Fruit fly (Drosophila melanogaster) S2 (cell line): ENCODE data around the gene CG14054.

Source experiments
- CG8478 ChIP-seq: fragments of >200 bp; optimal IDR thresholded peaks from 2 replicates; lab custom pipeline; 2018
- CTCF ChIP-seq, 2 experiments: fragments of >200 bp; optimal IDR thresholded peaks; 2 replicates each; lab custom pipeline; 2018

The CG14054 gene

DNA sequence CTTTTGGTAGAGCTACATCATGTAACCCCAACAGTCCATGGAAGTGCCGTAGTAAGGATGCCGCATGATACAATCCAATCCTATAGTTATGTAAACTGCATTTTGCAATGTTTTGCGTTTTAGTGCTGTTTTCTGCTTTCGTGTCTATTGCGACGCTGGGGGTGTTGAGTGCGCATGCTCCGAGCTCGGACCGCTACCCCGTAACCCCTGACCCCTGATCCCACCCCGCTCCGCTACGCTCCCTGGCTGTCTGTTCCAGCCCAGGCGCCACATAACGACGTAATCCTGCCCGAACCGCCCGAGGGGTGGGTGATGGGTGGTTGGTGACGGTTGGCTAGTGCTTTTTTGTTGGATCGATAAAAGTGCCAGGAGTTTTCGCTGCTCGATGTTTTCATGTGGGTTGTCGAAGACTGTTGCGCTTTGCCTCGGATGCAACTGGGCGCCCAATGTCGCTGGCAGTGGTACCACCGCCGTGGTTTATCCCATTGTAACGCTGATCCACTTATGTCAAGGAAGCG is 15.7 kb upstream of the CG14054 start:
- no peak for TF ChIP-seq CTCF (optimal IDR thresholded peaks at IDR 0.05; lab: Kevin White, UChicago)
- TF ChIP-seq CG8478 (lab: Kevin White, UChicago) = no peak

DNA sequence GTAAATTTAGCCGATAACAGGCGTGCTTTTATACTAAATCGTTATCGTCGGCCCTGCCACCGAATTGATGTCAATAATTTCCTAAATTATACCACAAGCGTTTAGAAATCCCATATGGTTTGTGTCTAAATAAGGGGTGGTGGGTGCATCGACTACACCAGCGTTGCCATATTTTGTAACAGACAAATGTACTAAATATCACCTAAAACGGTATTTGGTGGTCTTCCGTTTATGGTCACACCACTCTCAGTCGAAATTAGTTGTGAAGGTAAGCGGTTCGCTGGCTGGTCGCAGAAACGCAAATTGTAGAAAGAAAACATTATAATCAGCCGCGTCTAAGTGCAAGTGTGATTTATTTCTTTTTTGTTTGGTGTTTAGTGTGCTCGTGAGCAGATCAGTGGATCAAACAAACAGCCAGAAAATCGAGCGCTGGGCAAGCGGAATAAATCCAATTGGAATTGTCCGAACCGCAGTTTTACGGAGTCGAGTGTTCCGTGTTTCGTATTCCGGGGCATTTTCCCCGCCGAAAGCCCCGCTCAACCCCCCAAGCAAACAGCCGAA is 14.3 kb upstream of the CG14054 start, which contains the start of the genes CG16903 and Unc-76:
Gene CG16903, minus strand, starts transcription at position 39 of the 561 bp plus-strand sequence.
Gene Unc-76, plus strand, starts transcription at position 244 of the 561 bp plus-strand sequence.
- TF ChIP-seq CG8478 (lab: Kevin White, UChicago) (no peak), CTCF (optimal IDR thresholded peaks at IDR 0.05; lab: Kevin White, UChicago) (peak; percentile 57 to 65)

DNA sequence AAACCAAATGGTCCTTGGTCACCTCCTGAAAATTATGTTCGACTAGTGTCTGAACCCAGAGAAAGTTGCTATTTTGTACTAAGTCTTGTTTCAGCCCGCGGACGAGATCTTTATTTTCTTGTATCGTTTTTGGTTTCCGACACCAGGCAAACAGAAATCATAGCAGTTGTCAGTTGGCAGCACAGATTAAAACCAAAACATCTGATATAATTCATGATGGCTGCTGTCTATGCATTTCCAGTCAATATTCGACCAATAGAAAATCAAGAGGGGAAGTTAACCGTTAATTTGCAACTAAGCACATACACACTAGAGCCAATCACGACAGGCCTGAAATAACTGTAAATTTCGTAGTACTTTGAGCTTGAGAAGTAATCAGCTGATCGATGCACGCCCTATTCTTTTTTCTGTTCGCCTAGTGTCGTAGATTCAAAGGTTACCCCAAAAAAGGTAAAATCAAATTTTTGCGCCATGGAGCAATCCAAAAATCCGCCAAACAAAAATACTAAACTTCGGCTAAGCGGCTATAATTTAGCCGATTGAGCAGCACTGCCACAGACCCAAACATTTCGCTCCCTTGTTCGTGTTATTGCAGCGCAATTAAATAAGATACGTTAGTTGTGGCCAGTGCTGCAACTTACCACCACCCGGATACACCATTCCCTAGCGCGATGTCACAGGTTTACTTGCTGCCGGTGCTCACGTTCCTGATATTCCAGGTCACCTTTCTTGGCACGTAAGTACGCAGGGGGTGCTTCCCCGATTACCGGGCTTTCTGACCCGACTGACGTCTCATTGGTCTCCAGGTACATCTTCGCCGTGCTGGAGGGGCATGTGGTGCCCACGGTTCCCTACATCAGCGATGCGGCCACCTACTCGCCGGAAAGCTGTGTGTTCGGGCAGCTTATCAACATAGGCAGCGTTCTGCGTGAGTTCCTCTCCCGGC is 10.5 kb upstream of the CG14054 start, which contains the start of gene CG4025:
Gene CG4025, plus strand, starts transcription at position 555 of the 946 bp plus-strand sequence.
- no peak for TF ChIP-seq CTCF (optimal IDR thresholded peaks at IDR 0.05; lab: Kevin White, UChicago)
- TF ChIP-seq CG8478 (lab: Kevin White, UChicago) = no peak

DNA sequence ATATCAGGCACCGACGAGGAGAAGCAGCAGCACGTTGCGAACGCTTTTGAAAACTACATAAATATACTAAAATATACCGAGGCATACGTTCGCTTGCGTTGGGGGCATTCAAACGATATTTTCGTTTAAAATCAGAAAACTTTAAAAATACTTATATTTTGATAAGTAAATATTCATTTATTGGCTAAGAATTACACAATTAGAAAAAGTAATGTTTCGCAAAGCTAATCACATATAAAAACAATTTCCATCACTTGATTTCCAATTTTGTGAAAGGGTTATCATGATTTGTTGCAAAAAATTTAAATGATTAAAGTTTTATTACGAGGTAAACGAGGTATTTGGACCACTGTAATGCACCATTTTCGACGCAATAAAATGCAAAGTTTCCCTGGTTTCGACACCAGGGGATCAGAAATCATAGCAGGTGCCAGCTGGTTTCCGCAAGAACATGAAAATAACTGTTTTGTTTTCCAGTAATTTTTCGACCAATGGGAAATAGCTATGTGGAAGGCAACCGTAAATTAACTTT is 9.8 kb upstream of the CG14054 start, which contains the start of gene CG4045:
Gene CG4045, minus strand, starts transcription at position 55 of the 532 bp plus-strand sequence.
- TF ChIP-seq CG8478 (lab: Kevin White, UChicago) (no peak), CTCF (optimal IDR thresholded peaks at IDR 0.05; lab: Kevin White, UChicago) (no peak)

DNA sequence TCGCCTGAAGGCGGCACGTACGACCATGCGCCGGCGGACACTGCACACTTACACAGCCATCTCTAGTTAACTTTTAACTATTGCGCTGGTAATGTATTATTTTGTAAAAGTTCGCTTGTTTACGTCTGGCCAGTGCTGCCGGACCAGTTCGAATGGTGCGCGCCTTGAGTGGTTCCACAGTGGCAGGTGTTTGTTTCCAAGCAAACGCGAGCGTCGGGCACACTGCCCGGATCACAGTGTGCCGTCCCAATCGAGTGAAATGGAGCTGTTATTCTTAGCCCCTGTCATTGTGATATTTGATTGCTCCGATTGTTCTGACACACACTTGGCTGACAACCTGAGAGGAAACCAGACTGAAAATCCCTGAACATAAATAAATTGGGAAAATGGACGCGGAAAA is 7.2 kb upstream of the CG14054 start, which contains the start of gene CG4199:
Gene CG4199, minus strand, starts transcription at position 159 of the 400 bp plus-strand sequence.
- TF ChIP-seq CTCF (optimal IDR thresholded peaks at IDR 0.05; lab: Kevin White, UChicago) = no peak
- no peak for TF ChIP-seq CG8478 (lab: Kevin White, UChicago)

DNA sequence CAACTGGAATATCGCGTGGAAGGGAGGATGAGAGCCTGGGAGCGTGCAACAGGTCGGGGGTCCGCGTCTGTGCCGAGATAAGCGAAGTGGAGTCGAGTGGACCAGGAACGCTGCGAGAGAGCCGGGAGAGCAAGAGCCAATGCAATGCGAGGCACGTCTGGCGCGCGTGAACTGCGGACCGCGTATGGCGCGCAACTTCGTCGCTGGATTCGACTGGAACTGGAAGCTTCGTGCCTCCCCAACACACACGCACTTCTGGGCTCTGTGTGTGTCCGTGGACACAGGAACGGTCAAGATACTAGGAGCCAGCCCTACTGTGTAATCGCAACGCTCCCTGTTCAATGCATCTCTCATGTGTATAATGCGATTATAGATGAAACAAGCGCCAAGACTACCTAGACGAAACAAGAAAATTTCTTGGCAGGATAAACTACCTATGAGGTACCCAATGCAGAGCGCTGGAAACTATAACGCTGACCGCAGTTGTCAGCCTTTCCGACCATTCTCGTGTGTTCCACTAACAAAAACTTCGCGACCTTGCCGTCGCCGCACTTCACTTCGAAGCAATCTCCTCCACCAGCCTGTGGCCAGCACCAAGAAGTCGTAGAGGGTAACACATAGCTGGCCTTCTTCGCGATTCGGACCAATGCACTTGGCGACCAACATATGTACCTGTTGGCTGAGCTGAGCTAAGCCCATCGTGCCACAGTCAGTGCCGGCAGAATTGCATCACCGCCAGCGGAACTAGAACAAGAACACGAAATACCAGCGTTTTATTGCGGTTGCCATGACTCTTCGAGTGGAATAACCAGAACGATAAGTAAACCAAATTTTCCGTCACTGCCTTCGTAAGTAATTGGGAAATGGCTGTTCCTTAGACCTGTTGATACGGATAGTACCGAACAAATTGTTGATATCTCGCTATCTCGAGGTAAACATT is 6.0 kb upstream of the CG14054 start, which contains the start of gene Rtca:
Gene Rtca, plus strand, starts transcription at position 536 of the 940 bp plus-strand sequence.
- TF ChIP-seq CG8478 (lab: Kevin White, UChicago) (no peak), CTCF (optimal IDR thresholded peaks at IDR 0.05; lab: Kevin White, UChicago) (no peak)

DNA sequence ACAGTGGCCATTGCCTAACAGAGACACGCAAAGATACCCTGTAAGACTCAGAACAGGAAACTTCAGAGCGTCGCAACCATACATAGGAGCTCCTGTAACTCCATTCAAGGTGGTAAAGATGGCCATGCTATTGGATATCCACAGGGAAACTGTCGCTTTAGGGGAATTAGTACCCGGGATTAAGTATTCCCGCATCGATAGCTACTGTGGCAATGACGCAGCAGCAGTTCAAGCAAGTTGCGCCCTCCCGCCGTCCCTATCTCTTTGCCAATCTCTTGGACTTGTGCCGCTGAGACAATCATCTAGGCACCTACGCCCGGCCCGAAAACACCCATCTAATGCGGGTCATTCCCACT is 4.5 kb upstream of the CG14054 start:
- TF ChIP-seq CTCF (optimal IDR thresholded peaks at IDR 0.05; lab: Kevin White, UChicago) = no peak

DNA sequence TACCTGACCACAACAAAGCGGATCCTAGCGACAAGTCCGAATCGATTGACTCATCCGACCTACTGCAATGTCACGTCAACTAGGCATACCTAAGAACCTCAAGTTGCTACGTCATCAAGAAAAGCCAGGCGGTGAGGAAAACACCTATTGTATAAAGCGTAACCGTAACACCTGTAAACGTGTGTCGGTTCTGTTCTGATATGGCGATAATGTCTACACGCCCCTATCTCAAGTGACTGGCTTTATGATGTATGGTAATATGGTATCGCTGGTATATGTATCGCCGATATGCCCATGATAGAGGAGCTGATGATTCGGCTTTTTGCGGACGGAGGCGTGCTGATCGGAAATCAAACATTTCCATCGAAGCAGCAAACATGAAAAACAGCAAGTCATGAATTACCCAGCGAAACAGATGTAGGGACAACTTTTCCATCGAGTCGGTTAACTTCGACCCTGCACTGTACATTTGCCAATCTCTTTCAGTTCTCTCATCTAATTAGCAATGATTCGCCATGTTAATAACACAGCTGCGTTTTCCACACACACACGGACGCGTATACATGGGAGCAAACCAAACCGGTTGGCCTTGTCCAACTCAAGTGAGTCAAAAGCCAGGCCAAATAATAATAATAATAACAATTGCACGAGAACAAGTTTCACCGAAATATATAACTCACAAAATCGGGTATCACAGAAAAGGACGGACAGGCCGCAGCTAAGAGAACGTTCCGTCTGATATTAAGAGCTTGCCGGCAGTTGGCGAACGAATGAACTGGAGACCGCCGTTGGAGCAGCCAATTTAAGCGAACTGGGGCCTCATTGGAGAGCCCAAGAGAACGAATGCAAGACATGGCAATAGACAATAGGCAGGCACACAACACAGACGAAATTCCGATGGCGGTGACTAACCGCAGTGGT is 3.9 kb upstream of the CG14054 start:
- TF ChIP-seq CTCF (optimal IDR thresholded peaks at IDR 0.05; lab: Kevin White, UChicago) = no peak
- TF ChIP-seq CG8478 (lab: Kevin White, UChicago) = no peak

DNA sequence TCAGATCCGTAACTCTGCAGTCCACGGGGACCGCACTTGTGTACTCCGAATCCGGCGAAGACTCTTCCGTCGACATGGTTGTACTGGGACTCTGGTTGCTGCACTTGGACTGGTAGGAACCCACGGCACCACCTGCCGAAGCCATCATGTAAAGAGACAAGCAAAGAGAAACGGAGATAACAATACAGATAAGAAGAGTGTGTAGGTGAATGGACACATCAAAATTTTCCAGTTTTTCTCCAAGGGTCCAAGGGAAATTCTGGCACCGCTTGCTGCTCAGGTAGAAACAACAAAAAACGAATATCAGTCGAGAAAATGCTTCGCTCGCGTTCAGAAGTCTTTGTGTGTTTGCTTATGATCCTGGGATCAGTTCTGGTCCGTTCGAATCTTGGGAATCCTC is 2.1 kb upstream of the CG14054 start, which contains the start of gene CG4194:
Gene CG4194, plus strand, starts transcription at position 301 of the 400 bp plus-strand sequence.
- TF ChIP-seq CG8478 (lab: Kevin White, UChicago) = no peak
- TF ChIP-seq CTCF (optimal IDR thresholded peaks at IDR 0.05; lab: Kevin White, UChicago) = no peak

DNA sequence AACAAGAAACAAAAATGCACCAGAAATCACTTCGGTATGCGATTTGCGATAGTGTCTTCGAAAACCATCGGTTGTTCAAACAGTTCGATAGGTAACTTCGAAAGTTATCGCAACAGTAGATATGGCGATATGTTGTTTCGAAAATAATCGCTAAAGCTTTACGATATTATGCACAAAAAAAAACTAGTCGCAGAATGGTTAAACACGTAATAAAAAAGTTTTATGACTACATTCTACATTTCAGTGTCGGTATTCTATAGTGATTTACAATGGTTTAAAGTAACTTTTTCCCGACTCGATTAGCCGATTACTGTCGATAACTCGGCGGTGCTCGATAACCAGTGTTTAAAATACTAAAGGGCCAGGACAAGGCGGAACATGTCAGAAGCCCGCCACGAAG is 1.1 kb downstream of the CG14054 start, which contains the start of gene CG4281:
Gene CG4281, minus strand, starts transcription at position 70 of the 400 bp plus-strand sequence.
- TF ChIP-seq CTCF (optimal IDR thresholded peaks at IDR 0.05; lab: Kevin White, UChicago) = no peak

DNA sequence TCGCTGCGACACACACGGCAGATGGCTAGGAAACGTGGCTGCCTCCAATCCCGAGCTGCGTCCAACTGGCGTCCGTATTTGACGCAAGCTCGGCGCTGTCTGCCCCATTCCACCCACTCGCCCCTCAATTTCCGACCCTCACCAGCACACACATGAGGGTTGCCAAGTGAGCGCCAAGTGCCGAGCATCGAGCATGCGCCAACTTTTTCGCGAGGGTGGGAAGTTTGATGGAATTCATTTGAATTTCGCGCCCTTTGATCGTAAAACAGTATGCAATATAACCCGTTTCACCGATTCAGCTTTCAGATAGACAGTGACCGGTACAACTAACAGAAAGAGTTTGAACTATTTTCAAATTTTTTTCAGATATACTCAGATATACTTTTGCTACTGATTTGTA is 4.3 kb downstream of the CG14054 start, which contains the start of gene Sik2:
Gene Sik2, minus strand, starts transcription at position 67 of the 400 bp plus-strand sequence.
- TF ChIP-seq CG8478 (lab: Kevin White, UChicago) (no peak), CTCF (optimal IDR thresholded peaks at IDR 0.05; lab: Kevin White, UChicago) (no peak)

DNA sequence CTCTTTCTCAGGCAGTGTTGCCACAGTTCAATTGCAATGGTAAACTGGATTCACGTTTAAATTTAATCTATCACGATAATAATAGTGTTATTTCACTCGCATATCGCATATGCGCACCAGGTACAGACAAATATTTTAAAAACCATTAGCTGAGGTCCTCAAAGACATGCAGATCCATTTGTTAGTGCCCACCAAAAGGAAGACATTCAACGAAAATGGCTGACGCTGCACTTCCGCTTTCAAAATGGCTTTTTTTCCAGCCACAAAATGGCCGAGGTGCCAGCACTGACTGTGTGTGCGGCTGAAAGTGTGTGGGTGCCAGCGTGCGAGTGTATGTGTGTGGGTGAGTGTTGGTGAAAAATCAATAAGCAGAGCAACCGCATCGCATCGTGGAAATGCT is 5.0 kb downstream of the CG14054 start:
- TF ChIP-seq CG8478 (lab: Kevin White, UChicago) = no peak
